Fruit fly (Drosophila melanogaster) whole organism, embryonic: ENCODE measurements around the gene fzy.

Experiments
- Atf3 ChIP-seq: fragments of 200-800 bp; sonication (Bioruptor generic); optimal IDR thresholded peaks from 3 replicates; lab custom pipeline; 2016; ENCODE audit warnings: missing biosample characterization, missing genetic modification characterization
- CG15479 ChIP-seq: fragments of 200-800 bp; sonication (Bioruptor generic); optimal IDR thresholded peaks from 3 replicates; lab custom pipeline; 2019; ENCODE audit warnings: missing biosample characterization, mild to moderate bottlenecking, missing genetic modification characterization, moderate library complexity
- HHEX ChIP-seq: fragments of 200-800 bp; sonication (Bioruptor generic); optimal IDR thresholded peaks from 3 replicates; lab custom pipeline; 2017; ENCODE audit warnings: missing biosample characterization, mild to moderate bottlenecking, missing genetic modification characterization, missing genetic modification reagents
- Optix ChIP-seq: fragments of 200-800 bp; sonication (Bioruptor generic); IDR thresholded peaks from 3 replicates; pipeline ENCODE4 v1.3.6; 2022; ENCODE audit warnings: missing biosample characterization, missing genetic modification characterization
- Vsx1 ChIP-seq: fragments of 200-800 bp; sonication (Bioruptor generic); optimal IDR thresholded peaks from 2 replicates; lab custom pipeline; 2017; ENCODE audit warnings: missing biosample characterization, mild to moderate bottlenecking, missing genetic modification characterization, missing genetic modification reagents
- cg ChIP-seq: fragments of 200-800 bp; sonication (Bioruptor generic); optimal IDR thresholded peaks from 3 replicates; lab custom pipeline; 2019; ENCODE audit warnings: missing biosample characterization, mild to moderate bottlenecking, missing genetic modification characterization, moderate library complexity
- chn ChIP-seq: fragments of 200-800 bp; sonication (Bioruptor generic); optimal IDR thresholded peaks from 2 replicates; lab custom pipeline; 2016; ENCODE audit warnings: missing biosample characterization, missing genetic modification characterization
- dan ChIP-seq: fragments of 200-800 bp; sonication (Bioruptor generic); IDR thresholded peaks from 2 replicates; pipeline ENCODE4 v1.3.6; 2022; ENCODE audit warnings: missing biosample characterization, missing genetic modification characterization
- grau ChIP-seq: fragments of 200-800 bp; optimal IDR thresholded peaks from 3 replicates; lab custom pipeline; 2019; ENCODE audit warnings: missing biosample characterization, mild to moderate bottlenecking, missing genetic modification characterization, moderate library complexity
- kni ChIP-seq: fragments of 200-800 bp; sonication (Bioruptor generic); optimal IDR thresholded peaks from 3 replicates; lab custom pipeline; 2017; ENCODE audit warnings: mild to moderate bottlenecking, missing biosample characterization, missing genetic modification reagents, missing genetic modification characterization
- mld ChIP-seq: fragments of 200-800 bp; sonication (Bioruptor generic); IDR thresholded peaks from 3 replicates; pipeline ENCODE4 v1.3.6; 2022; ENCODE audit warnings: missing biosample characterization, missing genetic modification characterization; ENCODE audit not compliant: partially characterized antibody

- TF ChIP-seq chn (GFP tag; lab: Kevin White, UChicago) (no peak), mld (no peak), kni (GFP tag; lab: Kevin White, UChicago) (no peak), Atf3 (no peak), HHEX (GFP tag; lab: Kevin White, UChicago) (no peak), CG15479 (GFP tag; lab: Kevin White, UChicago) (peak; percentile 11), Optix (GFP tag; lab: Robert Waterston, UW) (no peak), dan (no peak), Vsx1 (GFP tag; lab: Kevin White, UChicago) (no peak), grau (tag; lab: Kevin White, UChicago) (no peak), cg (GFP tag; lab: Kevin White, UChicago) (no peak)
These were observed 47.0 kb upstream of the fzy start for dm6 chr2L:16263723-16264122.
